Worm (Caenorhabditis elegans): ENCODE results near the gene mob-2.

DNA sequence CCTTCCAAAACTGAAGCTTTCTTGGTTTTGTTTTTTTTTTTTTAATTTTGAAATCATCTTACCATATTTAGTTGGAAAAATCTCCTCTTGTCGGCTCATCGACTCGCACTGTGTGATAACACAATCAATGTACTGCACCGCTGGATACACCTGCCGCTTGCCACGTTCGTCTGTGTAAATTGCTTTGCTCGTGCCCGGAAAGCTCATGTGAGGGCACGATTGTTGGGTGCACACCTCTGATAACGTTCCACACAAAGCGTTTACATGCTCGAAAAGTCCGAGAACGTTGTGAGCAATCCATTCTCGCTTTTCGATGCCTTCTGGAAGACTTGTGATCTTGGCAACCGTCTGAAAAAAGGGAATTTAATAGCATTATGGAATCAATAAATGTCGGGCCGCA, 15.4 kb downstream of the mob-2 start:
- TF ChIP-seq pha-4 (tag; optimal IDR thresholded peaks at IDR 0.05) (no peak), ceh-43 (GFP tag; optimal IDR thresholded peaks at IDR 0.05) (no peak), unc-39 (tag; optimal IDR thresholded peaks at IDR 0.05) (no peak), ces-1 (GFP tag; optimal IDR thresholded peaks at IDR 0.05) (peak; percentile 28), nhr-76 (tag; optimal IDR thresholded peaks at IDR 0.05) (no peak), elt-3 (tag; optimal IDR thresholded peaks at IDR 0.05) (no peak), snpc-4 (tag; optimal IDR thresholded peaks at IDR 0.05) (no peak), lsy-2 (tag; optimal IDR thresholded peaks at IDR 0.05) (no peak), unc-62 (GFP tag; optimal IDR thresholded peaks at IDR 0.05) (no peak)

Data from whole organism, mixed stage, embryonic.